Fruit fly (Drosophila melanogaster): ENCODE data around the gene CG1105.

Gene CG1105

dm6 chr3R:7086377-7087200, 19.7 kb upstream of the CG1105 start, which contains the start of gene alphaTub84B (continued):
- peak; percentile 67 for TF ChIP-seq Asciz (GFP tag; optimal IDR thresholded peaks at IDR 0.05)
- peak; percentile 18 for TF ChIP-seq CG15011 (GFP tag; optimal IDR thresholded peaks at IDR 0.05)
- peak; percentile 52 for TF ChIP-seq Xbp1 (GFP tag; optimal IDR thresholded peaks at IDR 0.05)
- peak; percentile 46; the same call in 1 of the 3 replicates for TF ChIP-seq ase (GFP tag; IDR thresholded peaks at IDR 0.05)
- TF ChIP-seq vnd (GFP tag; IDR thresholded peaks at IDR 0.05; ENCODE audit: partially characterized antibody) = no peak
- peak; percentile 48 for TF ChIP-seq emc (GFP tag; optimal IDR thresholded peaks at IDR 0.05)
- peak; percentile 32 to 47 for TF ChIP-seq bsh (GFP tag; optimal IDR thresholded peaks at IDR 0.05)
- TF ChIP-seq dimm (GFP tag; IDR thresholded peaks at IDR 0.05) = no peak
- peak; percentile 39 for TF ChIP-seq gem (tag; optimal IDR thresholded peaks at IDR 0.05)
- peak; percentile 49 for TF ChIP-seq CG33557 (GFP tag; optimal IDR thresholded peaks at IDR 0.05)
- no peak for TF ChIP-seq Dip2 (GFP tag; IDR thresholded peaks at IDR 0.05)
- TF ChIP-seq CG14441 (GFP tag; IDR thresholded peaks at IDR 0.05) = peak; percentile 46; the same call in 1 of the 2 replicates
- peak; percentile 65 for TF ChIP-seq Rfx (GFP tag; IDR thresholded peaks at IDR 0.05)
- TF ChIP-seq pan (optimal IDR thresholded peaks at IDR 0.05) = no peak
- TF ChIP-seq pan (GFP tag; optimal IDR thresholded peaks at IDR 0.05 in 1 of 2, IDR thresholded peaks at IDR 0.05 in 1 of 2) = peak in 1 of 2 experiments; percentile 59
- peak; percentile 13; the same call in 1 of the 2 replicates for TF ChIP-seq ttk (GFP tag; IDR thresholded peaks at IDR 0.05)
- TF ChIP-seq CG8359 (GFP tag; optimal IDR thresholded peaks at IDR 0.05; ENCODE audit: borderline replicate concordance) = no peak
- TF ChIP-seq fd3F (GFP tag; optimal IDR thresholded peaks at IDR 0.05) = no peak
- no peak for TF ChIP-seq dan (GFP tag; IDR thresholded peaks at IDR 0.05)
- peak; percentile 79 for TF ChIP-seq CG12071 (GFP tag; optimal IDR thresholded peaks at IDR 0.05)
- TF ChIP-seq CG4820 (GFP tag; optimal IDR thresholded peaks at IDR 0.05) = no peak
- TF ChIP-seq CG1529 (GFP tag; optimal IDR thresholded peaks at IDR 0.05) = peak; percentile 34
- peak; percentile 77 for TF ChIP-seq MTF-1 (GFP tag; optimal IDR thresholded peaks at IDR 0.05; ENCODE audit: borderline replicate concordance)
- TF ChIP-seq wek (GFP tag; optimal IDR thresholded peaks at IDR 0.05) = peak; percentile 70
- TF ChIP-seq CG18262 (tag; optimal IDR thresholded peaks at IDR 0.05) = peak; percentile 33
- TF ChIP-seq Drgx (GFP tag; IDR thresholded peaks at IDR 0.05) = peak; percentile 61
- no peak for TF ChIP-seq CG30431 (GFP tag; optimal IDR thresholded peaks at IDR 0.05)
- TF ChIP-seq tgo (GFP tag; IDR thresholded peaks at IDR 0.05) = peak; percentile 51; the same call in 2 of the 3 replicates
- 0 out of 2 replicates have a peak, but pooled peaks have one; percentile 16 for TF ChIP-seq Ptx1 (GFP tag; IDR thresholded peaks at IDR 0.05)
- TF ChIP-seq Rx (GFP tag; IDR thresholded peaks at IDR 0.05) = peak; percentile 39
- peak; percentile 42; the same call in 1 of the 2 replicates for TF ChIP-seq Awh (GFP tag; IDR thresholded peaks at IDR 0.05)
- TF ChIP-seq Hr78 (GFP tag; optimal IDR thresholded peaks at IDR 0.05) = no peak
- TF ChIP-seq tx (GFP tag; optimal IDR thresholded peaks at IDR 0.05) = peak; percentile 71
- peak; percentile 51; the same call in 1 of the 2 replicates for TF ChIP-seq CG32772 (GFP tag; IDR thresholded peaks at IDR 0.05)
- TF ChIP-seq CG4328 (GFP tag; optimal IDR thresholded peaks at IDR 0.05) = peak; percentile 61
- TF ChIP-seq Myb (GFP tag; optimal IDR thresholded peaks at IDR 0.05) = peak; percentile 44
- TF ChIP-seq Scr (GFP tag; IDR thresholded peaks at IDR 0.05; ENCODE audit: partially characterized antibody) = no peak; the same call in none of the 2 replicates
- peak; percentile 59 for TF ChIP-seq nau (GFP tag; optimal IDR thresholded peaks at IDR 0.05)
- peak; percentile 75 for TF ChIP-seq CG15269 (tag; optimal IDR thresholded peaks at IDR 0.05)
- peak; percentile 69 for TF ChIP-seq CG11723 (GFP tag; optimal IDR thresholded peaks at IDR 0.05)
- peak; percentile 75 for TF ChIP-seq ftz-f1 (GFP tag; optimal IDR thresholded peaks at IDR 0.05)
- TF ChIP-seq maf-S (GFP tag; optimal IDR thresholded peaks at IDR 0.05) = peak; percentile 62
- TF ChIP-seq CG12942 (GFP tag; optimal IDR thresholded peaks at IDR 0.05) = peak; percentile 55
- TF ChIP-seq unpg (GFP tag; optimal IDR thresholded peaks at IDR 0.05) = peak; percentile 43
- no peak for TF ChIP-seq Hr39 (optimal IDR thresholded peaks at IDR 0.05)
- TF ChIP-seq CG6813 (GFP tag; optimal IDR thresholded peaks at IDR 0.05) = peak; percentile 47
- peak in 1 of 2 experiments; percentile 54 for TF ChIP-seq Trl (optimal IDR thresholded peaks at IDR 0.05)
- peak; percentile 76 for TF ChIP-seq Trl (GFP tag; optimal IDR thresholded peaks at IDR 0.05)
- TF ChIP-seq ro (GFP tag; IDR thresholded peaks at IDR 0.05) = no peak
